Fruit fly (Drosophila melanogaster): Measurements from ENCODE around the gene CG15210.

The CG15210 gene

DNA sequence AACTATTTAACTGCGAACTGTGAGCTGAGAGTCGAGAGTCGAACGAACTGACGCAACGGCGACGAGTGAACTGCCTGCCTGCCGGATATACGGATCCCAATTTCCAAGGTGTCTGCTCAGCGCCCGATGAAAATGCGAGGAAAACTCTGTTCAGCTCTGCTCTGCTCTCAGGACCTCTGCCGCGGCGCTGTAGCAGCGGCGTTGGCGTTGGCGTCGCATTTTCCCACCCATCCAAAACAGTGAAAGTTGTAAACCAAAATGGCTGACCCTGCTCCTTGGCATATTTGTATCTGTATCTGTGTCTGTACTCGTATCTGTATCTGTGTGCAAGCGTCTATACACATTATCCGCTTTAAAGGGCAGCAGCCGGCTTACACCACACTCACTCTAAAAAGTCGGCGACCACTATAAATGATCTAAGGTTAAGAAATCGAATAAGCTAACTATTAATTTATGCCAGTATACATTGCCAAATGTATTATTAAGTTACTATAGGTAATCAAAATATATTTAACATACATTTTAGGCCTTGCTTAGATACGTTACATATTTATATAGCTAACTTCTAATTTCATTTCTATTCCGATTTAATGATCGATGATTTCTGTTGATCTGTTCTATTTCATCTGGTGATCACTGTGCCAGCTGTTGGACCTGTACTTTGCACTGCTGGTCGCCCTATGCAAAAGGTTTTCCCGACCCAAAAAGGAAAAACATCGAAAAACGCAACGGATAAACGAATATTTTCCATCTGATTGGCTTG lies 16.2 kb upstream of the CG15210 start (continued):
- TF ChIP-seq eve (GFP tag; optimal IDR thresholded peaks at IDR 0.05), result peak; percentile 39 to 59
- TF ChIP-seq p53 (GFP tag; optimal IDR thresholded peaks at IDR 0.05), result no peak
- peak; percentile 14 for TF ChIP-seq CG31365 (tag; optimal IDR thresholded peaks at IDR 0.05)
- TF ChIP-seq CG18764 (GFP tag; optimal IDR thresholded peaks at IDR 0.05), result peak; percentile 25
- peak; percentile 57 for TF ChIP-seq CG30431 (GFP tag; optimal IDR thresholded peaks at IDR 0.05)
- peak; percentile 2 for TF ChIP-seq CG3838 (GFP tag; optimal IDR thresholded peaks at IDR 0.05)
- no peak for TF ChIP-seq CG14965 (GFP tag; optimal IDR thresholded peaks at IDR 0.05; ENCODE audit: borderline replicate concordance)
- TF ChIP-seq so (GFP tag; IDR thresholded peaks at IDR 0.05), result peak; percentile 34; the same call in 1 of the 3 replicates
- no peak for TF ChIP-seq dimm (GFP tag; IDR thresholded peaks at IDR 0.05)
- no peak for TF ChIP-seq maf-S (GFP tag; optimal IDR thresholded peaks at IDR 0.05)
- TF ChIP-seq sisA (GFP tag; IDR thresholded peaks at IDR 0.05), result peak; percentile 56
- TF ChIP-seq corto (GFP tag; optimal IDR thresholded peaks at IDR 0.05), result no peak
- no peak for TF ChIP-seq yki (optimal IDR thresholded peaks at IDR 0.05)
- TF ChIP-seq fd64A (GFP tag; optimal IDR thresholded peaks at IDR 0.05), result no peak
- TF ChIP-seq CG7357 (GFP tag; IDR thresholded peaks at IDR 0.05), result no peak
- peak; percentile 58 for TF ChIP-seq Hr3 (GFP tag; optimal IDR thresholded peaks at IDR 0.05)
- peak; percentile 51 for TF ChIP-seq CG1602 (GFP tag; optimal IDR thresholded peaks at IDR 0.05)
- TF ChIP-seq CG12769 (tag; optimal IDR thresholded peaks at IDR 0.05), result peak; percentile 51
- TF ChIP-seq CG42726 (GFP tag; IDR thresholded peaks at IDR 0.05; ENCODE audit: partially characterized antibody), result no peak
- TF ChIP-seq CG15011 (GFP tag; optimal IDR thresholded peaks at IDR 0.05), result peak; percentile 60
- no peak for TF ChIP-seq unc-4 (GFP tag; IDR thresholded peaks at IDR 0.05; ENCODE audit: partially characterized antibody)
- TF ChIP-seq stwl (tag; optimal IDR thresholded peaks at IDR 0.05), result peak; percentile 17
- TF ChIP-seq CG12155 (GFP tag; optimal IDR thresholded peaks at IDR 0.05), result peak; percentile 33
- peak; percentile 67 for TF ChIP-seq nerfin-1 (tag; optimal IDR thresholded peaks at IDR 0.05)
- 0 out of 2 replicates have a peak, but pooled peaks have one; percentile 37 for TF ChIP-seq Ada2b (GFP tag; IDR thresholded peaks at IDR 0.05)
- no peak for TF ChIP-seq ash1 (GFP tag; optimal IDR thresholded peaks at IDR 0.05)
- peak; percentile 66 for TF ChIP-seq CG12219 (GFP tag; optimal IDR thresholded peaks at IDR 0.05)
- TF ChIP-seq lola (GFP tag; optimal IDR thresholded peaks at IDR 0.05), result peak in 1 of 3 experiments; percentile 93
- no peak for TF ChIP-seq Elba2 (GFP tag; optimal IDR thresholded peaks at IDR 0.05)
- TF ChIP-seq jigr1 (GFP tag; IDR thresholded peaks at IDR 0.05), result no peak
- no peak for TF ChIP-seq ftz-f1 (GFP tag; optimal IDR thresholded peaks at IDR 0.05)
- no peak for TF ChIP-seq wdn (GFP tag; IDR thresholded peaks at IDR 0.05)
- no peak for TF ChIP-seq BEAF-32 (GFP tag; optimal IDR thresholded peaks at IDR 0.05)
- no peak; the same call in 1 of the 2 replicates for TF ChIP-seq dan (GFP tag; IDR thresholded peaks at IDR 0.05)
- 0 out of 3 replicates have a peak, but pooled peaks have one; percentile 30 for TF ChIP-seq CG11093 (GFP tag; IDR thresholded peaks at IDR 0.05)
- no peak for TF ChIP-seq trh (GFP tag; optimal IDR thresholded peaks at IDR 0.05)
- TF ChIP-seq CG18262 (tag; optimal IDR thresholded peaks at IDR 0.05), result peak; percentile 89
- TF ChIP-seq PHDP (tag; optimal IDR thresholded peaks at IDR 0.05), result peak; percentile 60
- no peak for TF ChIP-seq Drgx (GFP tag; IDR thresholded peaks at IDR 0.05)
- TF ChIP-seq CG5953 (GFP tag; IDR thresholded peaks at IDR 0.05), result no peak
- TF ChIP-seq gfzf (GFP tag; optimal IDR thresholded peaks at IDR 0.05), result no peak
- TF ChIP-seq Hsf (GFP tag; optimal IDR thresholded peaks at IDR 0.05), result peak; percentile 66
- no peak for TF ChIP-seq sima (GFP tag; optimal IDR thresholded peaks at IDR 0.05)
- TF ChIP-seq CG17912 (GFP tag; optimal IDR thresholded peaks at IDR 0.05), result no peak
- no peak for TF ChIP-seq Stat92E (GFP tag; optimal IDR thresholded peaks at IDR 0.05)
- TF ChIP-seq oc (tag; optimal IDR thresholded peaks at IDR 0.05), result peak; percentile 53
- TF ChIP-seq Mad (GFP tag; optimal IDR thresholded peaks at IDR 0.05), result peak; percentile 35
- no peak for TF ChIP-seq CG31388 (GFP tag; optimal IDR thresholded peaks at IDR 0.05)
- no peak for TF ChIP-seq h (optimal IDR thresholded peaks at IDR 0.05)
- peak; percentile 89 for TF ChIP-seq CG10979 (tag; optimal IDR thresholded peaks at IDR 0.05)

Data from whole organism, embryonic.